ENCODE assay signal across 5 worm cellular contexts in the genomic region with DNA sequence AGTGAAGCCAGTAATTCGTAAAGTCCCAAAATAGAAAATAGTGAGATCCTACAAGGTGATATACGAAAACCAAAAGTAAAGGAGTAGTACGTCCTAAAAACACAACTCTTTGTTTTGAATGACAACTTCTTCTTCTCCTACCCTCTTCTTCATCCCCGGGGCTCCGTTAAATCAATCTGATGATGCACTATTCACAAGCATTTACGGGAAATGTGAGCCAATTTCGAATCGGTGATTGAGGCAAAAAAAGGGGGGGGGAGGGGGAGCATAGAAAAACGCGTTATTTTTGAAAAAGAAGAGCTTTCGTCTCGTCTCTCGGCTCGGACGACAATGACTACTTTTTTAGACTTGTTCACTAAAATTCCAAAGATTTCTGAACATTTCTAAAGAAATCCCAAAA.
A peak's percentile ranks its signal among the peaks of the same experiment; 100 is the strongest.
TF ChIP-seq lines count a peak whose summit lies in the region.

No protein-coding gene starts in this region.

TF ChIP-seq in whole organism, L1 larva, 84 proteins besides CTCF, POLR2A, EP300 and RAD21:
- no peak for TF ChIP-seq nhr-47 (tag; optimal IDR thresholded peaks at IDR 0.05; lab: Kevin White, UChicago)
- TF ChIP-seq swsn-7 (tag; optimal IDR thresholded peaks at IDR 0.05; lab: Kevin White, UChicago): no peak
- peak; percentile 82 for TF ChIP-seq fkh-10 (GFP tag; optimal IDR thresholded peaks at IDR 0.05; lab: Kevin White, UChicago)
- no peak for TF ChIP-seq jun-1 (tag; optimal IDR thresholded peaks at IDR 0.05; lab: Kevin White, UChicago)

TF ChIP-seq in whole organism, L3 larva, 47 proteins besides CTCF, POLR2A, EP300 and RAD21:
- TF ChIP-seq nhr-11 (tag; optimal IDR thresholded peaks at IDR 0.05; lab: Kevin White, UChicago): no peak
- peak; percentile 57 for TF ChIP-seq fkh-10 (GFP tag; optimal IDR thresholded peaks at IDR 0.05; lab: Kevin White, UChicago)
TF ChIP-seq in whole organism, L3 larva: peak in this region for 1.

TF ChIP-seq in whole organism, L4 larva, 104 proteins besides CTCF, POLR2A, EP300 and RAD21:
- TF ChIP-seq vab-7 (GFP tag; IDR thresholded peaks at IDR 0.05; lab: Robert Waterston, UW) (no peak), mes-2 (tag; optimal IDR thresholded peaks at IDR 0.05; lab: Kevin White, UChicago; ENCODE audit: poor library complexity, severe bottlenecking) (no peak), fkh-10 (GFP tag; optimal IDR thresholded peaks at IDR 0.05; lab: Kevin White, UChicago) (peak; percentile 71)

TF ChIP-seq in whole organism, late embryonic, 69 proteins besides CTCF, POLR2A, EP300 and RAD21:
- TF ChIP-seq unc-42 (tag; optimal IDR thresholded peaks at IDR 0.05; lab: Kevin White, UChicago) (peak; percentile 9), pha-2 (tag; optimal IDR thresholded peaks at IDR 0.05; lab: Kevin White, UChicago) (no peak)

TF ChIP-seq in whole organism, mixed stage, embryonic, 35 proteins besides CTCF, POLR2A, EP300 and RAD21:
- TF ChIP-seq M03D4.4 (tag; optimal IDR thresholded peaks at IDR 0.05; lab: Kevin White, UChicago) (no peak), ces-1 (GFP tag; optimal IDR thresholded peaks at IDR 0.05; lab: Kevin White, UChicago) (peak; percentile 55)
TF ChIP-seq in whole organism, mixed stage, embryonic: peak in this region for 1.
